Worm (Caenorhabditis elegans): ENCODE data around the gene W04H10.5.
A peak's percentile ranks its signal among the peaks of the same experiment; 100 is the strongest.

Gene W04H10.5

DNA sequence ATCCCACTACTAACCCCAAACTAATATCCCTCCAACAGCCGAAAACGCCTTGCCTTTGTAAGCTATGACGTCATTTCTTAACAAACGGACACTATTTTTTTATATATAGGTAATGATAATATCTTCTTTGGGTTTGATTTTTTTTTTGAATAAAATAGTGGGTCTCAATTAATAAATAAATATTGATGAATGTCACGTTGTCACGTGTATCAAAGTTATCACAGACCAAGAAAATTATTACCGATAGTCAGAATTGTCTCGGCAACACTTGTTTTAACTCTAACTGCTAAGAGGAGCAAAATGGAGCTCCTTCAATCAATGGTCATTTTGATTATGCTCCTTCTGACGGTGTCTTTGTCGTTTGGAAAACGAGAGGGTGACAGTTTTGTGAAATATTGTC, 27.9 kb downstream of the W04H10.5 start, which contains the start of gene T04B8.1:
Gene T04B8.1 (plus strand): TSS at position 301 of the 400 bp plus-strand sequence.
- TF ChIP-seq nhr-77 (tag; optimal IDR thresholded peaks at IDR 0.05), result no peak
- no peak for TF ChIP-seq ztf-1 (GFP tag; conservative IDR thresholded peaks at IDR 0.05)
- TF ChIP-seq elt-3 (tag; optimal IDR thresholded peaks at IDR 0.05), result no peak
- TF ChIP-seq lin-13 (GFP tag; optimal IDR thresholded peaks at IDR 0.05), result no peak
- TF ChIP-seq snpc-4 (tag; optimal IDR thresholded peaks at IDR 0.05), result no peak
- TF ChIP-seq mdl-1 (tag; optimal IDR thresholded peaks at IDR 0.05), result no peak
- no peak for TF ChIP-seq sem-4 (tag; optimal IDR thresholded peaks at IDR 0.05)
- TF ChIP-seq ZK546.5 (tag; optimal IDR thresholded peaks at IDR 0.05), result no peak
- TF ChIP-seq mab-5 (tag; optimal IDR thresholded peaks at IDR 0.05), result no peak
- TF ChIP-seq nhr-237 (tag; optimal IDR thresholded peaks at IDR 0.05), result no peak
- TF ChIP-seq nhr-10 (tag; optimal IDR thresholded peaks at IDR 0.05), result no peak
- TF ChIP-seq aly-2 (tag; optimal IDR thresholded peaks at IDR 0.05), result no peak

DNA sequence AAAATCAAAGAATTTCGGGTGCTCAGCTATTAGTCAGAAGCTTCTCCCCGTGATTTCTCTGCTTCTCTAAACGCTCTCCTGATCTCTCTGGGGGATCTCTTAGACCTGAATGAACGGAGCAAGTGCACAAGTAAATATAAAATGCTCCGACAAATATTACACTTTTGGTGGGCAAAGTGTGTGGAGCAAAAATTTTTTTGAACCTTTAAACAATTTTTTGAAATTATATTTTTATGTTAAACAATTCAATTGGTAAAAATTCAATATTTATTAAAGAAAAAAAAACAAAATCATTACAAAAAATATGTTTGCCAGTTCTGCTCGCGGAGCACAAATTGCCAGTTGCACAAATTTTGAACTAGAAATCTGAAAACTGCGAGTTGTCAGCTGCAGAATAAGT, 33.3 kb downstream of the W04H10.5 start, which contains the start of gene K07E8.6:
Gene K07E8.6 (minus strand): TSS at position 101 of the 400 bp plus-strand sequence.
- TF ChIP-seq C34F6.9 (tag; optimal IDR thresholded peaks at IDR 0.05), result peak; percentile 12
- TF ChIP-seq mab-5 (tag; optimal IDR thresholded peaks at IDR 0.05), result no peak

DNA sequence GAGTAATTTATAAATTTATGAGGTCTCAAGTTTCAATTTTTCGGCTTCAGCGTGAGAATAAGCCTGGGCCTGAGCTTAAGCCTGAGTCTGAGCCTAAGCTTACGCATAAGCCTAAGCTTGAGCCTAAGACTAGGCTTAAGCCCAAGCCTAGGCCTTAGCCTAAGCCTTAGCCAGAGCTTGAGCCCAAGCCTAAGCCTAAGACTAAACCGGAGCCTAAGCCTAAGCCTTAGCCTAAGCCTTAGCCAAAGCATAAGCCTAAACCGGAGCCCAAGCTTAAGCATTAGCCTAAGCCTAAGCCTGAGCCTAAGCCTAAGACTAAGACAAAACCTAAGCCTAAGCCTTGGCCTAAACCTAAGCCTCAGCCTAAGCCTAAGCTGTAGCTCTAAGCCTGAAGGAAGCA, 37.6 kb downstream of the W04H10.5 start:
- no peak for TF ChIP-seq R02D3.7 (tag; optimal IDR thresholded peaks at IDR 0.05)
- TF ChIP-seq gmeb-1 (tag; optimal IDR thresholded peaks at IDR 0.05), result no peak
- no peak for TF ChIP-seq aly-2 (tag; optimal IDR thresholded peaks at IDR 0.05)
- TF ChIP-seq elt-1 (tag; optimal IDR thresholded peaks at IDR 0.05), result no peak
- no peak for TF ChIP-seq unc-55 (GFP tag; optimal IDR thresholded peaks at IDR 0.05)
- no peak for TF ChIP-seq sem-4 (tag; optimal IDR thresholded peaks at IDR 0.05)

DNA sequence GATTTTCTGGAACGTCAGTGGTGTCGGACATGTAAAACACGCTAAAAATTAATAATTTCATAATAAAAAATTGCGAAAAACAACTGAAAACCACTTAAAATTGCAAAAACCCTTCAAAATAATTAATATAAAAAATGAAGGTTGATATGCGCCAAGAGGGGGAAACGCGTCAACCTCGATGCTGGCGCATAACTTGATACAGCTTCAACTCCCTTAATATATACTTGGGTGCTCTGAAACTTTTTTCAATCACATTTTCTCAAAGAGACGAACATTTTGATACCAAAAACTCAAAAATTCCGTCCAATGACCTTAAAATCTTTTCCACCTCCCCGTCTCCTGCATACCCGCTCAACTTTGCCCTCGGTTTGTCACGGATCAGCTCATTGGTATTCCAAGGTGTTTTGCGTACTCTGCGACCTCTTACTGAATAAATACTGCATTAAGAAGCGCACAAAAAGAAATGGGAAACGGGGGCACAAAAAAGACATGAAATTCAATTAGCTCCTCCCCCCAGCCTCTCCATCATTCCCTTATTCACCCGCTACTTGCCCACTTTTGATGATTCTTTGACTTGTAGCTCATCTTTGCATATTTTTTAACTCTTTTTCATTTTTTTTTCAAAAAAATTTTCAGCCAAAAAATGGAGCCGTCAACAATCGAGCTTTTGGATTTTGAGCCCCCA, 44.3 kb downstream of the W04H10.5 start, which contains the start of the genes K07E8.7 and frpr-14:
Gene K07E8.7 (minus strand): TSS at position 47 of the 685 bp plus-strand sequence.
Gene frpr-14 (plus strand): TSS at position 635 of the 685 bp plus-strand sequence.
- no peak for TF ChIP-seq snpc-4 (tag; optimal IDR thresholded peaks at IDR 0.05)
- no peak for TF ChIP-seq peb-1 (tag; optimal IDR thresholded peaks at IDR 0.05)
- no peak for TF ChIP-seq nhr-77 (tag; optimal IDR thresholded peaks at IDR 0.05)
- peak; percentile 7 for TF ChIP-seq fos-1 (tag; optimal IDR thresholded peaks at IDR 0.05)
- peak; percentile 10 for TF ChIP-seq nhr-129 (tag; optimal IDR thresholded peaks at IDR 0.05)
- peak in 1 of 2 experiments; percentile 67 for TF ChIP-seq lsy-2 (tag; optimal IDR thresholded peaks at IDR 0.05)
- TF ChIP-seq unc-55 (GFP tag; optimal IDR thresholded peaks at IDR 0.05), result peak; percentile 58
- no peak for TF ChIP-seq sem-4 (tag; optimal IDR thresholded peaks at IDR 0.05)
- no peak for TF ChIP-seq ztf-4 (tag; optimal IDR thresholded peaks at IDR 0.05)
- no peak for TF ChIP-seq nhr-25 (tag; optimal IDR thresholded peaks at IDR 0.05)
- no peak for TF ChIP-seq lin-39 (tag; optimal IDR thresholded peaks at IDR 0.05)
- TF ChIP-seq gmeb-1 (tag; optimal IDR thresholded peaks at IDR 0.05), result peak; percentile 31

DNA sequence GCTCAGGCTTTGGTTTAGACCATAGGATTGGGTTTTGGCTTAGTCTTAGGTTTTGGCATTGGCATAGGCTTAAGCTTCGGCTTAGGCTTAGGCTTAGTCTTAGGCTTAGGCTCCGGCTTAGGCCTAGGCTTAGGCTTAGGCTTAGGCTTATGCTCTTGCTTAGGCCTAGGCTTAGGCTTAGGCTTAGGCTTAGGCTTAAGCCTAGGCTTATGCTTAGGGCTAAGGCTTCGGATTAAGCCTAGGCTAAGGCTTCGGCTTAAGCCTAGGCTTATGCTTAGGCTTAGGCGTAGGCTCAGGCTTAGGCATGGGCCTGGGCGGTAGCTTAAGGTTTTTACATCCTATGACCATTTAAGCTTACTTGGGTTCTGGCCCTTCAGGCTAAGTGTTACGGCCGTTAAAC, 45.2 kb downstream of the W04H10.5 start:
- TF ChIP-seq nhr-23 (tag; optimal IDR thresholded peaks at IDR 0.05) (no peak), nhr-6 (tag; optimal IDR thresholded peaks at IDR 0.05) (no peak), unc-62 (GFP tag; optimal IDR thresholded peaks at IDR 0.05) (no peak), ceh-82 (tag; optimal IDR thresholded peaks at IDR 0.05) (no peak), Y55F3AM.14 (GFP tag; optimal IDR thresholded peaks at IDR 0.05) (no peak), sem-4 (tag; optimal IDR thresholded peaks at IDR 0.05) (no peak), ztf-4 (tag; optimal IDR thresholded peaks at IDR 0.05) (no peak), egl-27 (tag; optimal IDR thresholded peaks at IDR 0.05) (no peak), C34F6.9 (tag; optimal IDR thresholded peaks at IDR 0.05) (no peak), nhr-129 (tag; optimal IDR thresholded peaks at IDR 0.05) (no peak), ztf-11 (tag; optimal IDR thresholded peaks at IDR 0.05) (no peak), unc-55 (GFP tag; optimal IDR thresholded peaks at IDR 0.05) (no peak), nhr-11 (tag; optimal IDR thresholded peaks at IDR 0.05) (no peak), crh-2 (tag; optimal IDR thresholded peaks at IDR 0.05) (no peak), sma-3 (GFP tag; optimal IDR thresholded peaks at IDR 0.05) (no peak), ceh-16 (tag; optimal IDR thresholded peaks at IDR 0.05) (no peak)
